Fruit fly (Drosophila melanogaster): Measurements from ENCODE around the gene CG1647.

CG1647 gene

dm6 chr3R:28856140-28856539 lies 36.1 kb downstream of the CG1647 start:
- TF ChIP-seq CG8301 (tag; optimal IDR thresholded peaks at IDR 0.05) (no peak), CG10348 (GFP tag; IDR thresholded peaks at IDR 0.05) (no peak), Pif1B (GFP tag; optimal IDR thresholded peaks at IDR 0.05) (no peak), CG32121 (GFP tag; IDR thresholded peaks at IDR 0.05) (no peak), CG4496 (GFP tag; IDR thresholded peaks at IDR 0.05) (no peak), CG34367 (tag; optimal IDR thresholded peaks at IDR 0.05) (no peak), CG9948 (tag; optimal IDR thresholded peaks at IDR 0.05) (no peak), CG15710 (tag; optimal IDR thresholded peaks at IDR 0.05) (no peak), Pif1A (GFP tag; optimal IDR thresholded peaks at IDR 0.05) (no peak)

DNA sequence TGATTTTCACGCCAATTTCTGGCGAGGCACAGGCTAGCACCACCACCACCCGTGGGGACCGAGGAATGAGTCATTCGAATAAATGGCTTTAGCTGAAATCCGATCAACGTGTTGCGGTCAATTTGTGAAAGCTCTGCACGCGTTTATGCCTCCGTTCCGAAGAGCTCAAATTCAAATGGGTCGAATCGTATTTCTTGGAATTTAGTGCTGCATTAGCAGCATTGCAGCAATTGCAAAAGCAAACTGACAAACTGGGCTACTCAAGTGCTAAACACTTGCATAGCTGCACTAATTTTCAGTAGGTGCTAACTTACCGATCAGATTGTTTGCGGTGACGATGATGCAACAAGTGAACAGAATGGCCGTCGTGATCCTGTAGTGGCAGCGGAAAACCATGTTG lies 36.8 kb downstream of the CG1647 start:
- no peak for TF ChIP-seq Snoo (tag; optimal IDR thresholded peaks at IDR 0.05)
- TF ChIP-seq CG4496 (GFP tag; IDR thresholded peaks at IDR 0.05), result 0 out of 3 replicates have a peak, but pooled peaks have one; percentile 8

DNA sequence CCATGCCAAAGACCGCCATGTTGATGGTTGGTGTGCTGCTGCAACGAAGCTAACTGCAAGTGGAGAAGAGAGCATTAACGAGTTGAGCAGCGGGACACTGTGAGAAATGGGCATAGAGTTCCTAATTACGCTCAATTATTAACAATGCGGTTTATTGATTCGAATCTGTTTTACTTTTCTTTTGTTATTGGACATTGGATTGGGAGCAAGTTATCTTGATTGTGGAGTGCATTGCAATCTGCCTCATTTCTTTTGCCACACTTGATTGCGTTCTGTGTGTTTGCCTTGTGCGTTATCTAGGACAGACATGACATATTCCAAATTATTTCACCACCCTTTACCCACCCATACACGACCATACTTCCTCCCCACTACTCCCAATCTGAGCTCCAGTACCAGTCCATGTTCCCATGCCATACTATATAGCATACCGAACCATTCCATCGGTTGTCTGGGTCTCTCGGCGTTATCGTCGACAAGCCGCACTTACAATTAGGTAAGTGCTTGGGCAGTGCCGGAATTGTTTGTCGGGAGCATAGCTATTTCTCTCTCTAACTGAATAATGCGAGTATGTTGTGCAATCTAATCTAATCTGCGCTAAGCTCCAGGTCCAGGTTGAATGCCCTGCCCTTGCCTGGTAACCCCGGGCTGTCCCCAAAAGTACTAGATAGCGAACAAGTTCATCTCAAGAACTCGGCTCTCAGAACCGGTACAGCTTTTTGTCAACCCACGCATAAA lies 37.4 kb downstream of the CG1647 start:
- peak; percentile 30; the same call in 1 of the 2 replicates for TF ChIP-seq CG32121 (GFP tag; IDR thresholded peaks at IDR 0.05)
- no peak for TF ChIP-seq CG13204 (GFP tag; optimal IDR thresholded peaks at IDR 0.05)
- no peak for TF ChIP-seq D1 (tag; optimal IDR thresholded peaks at IDR 0.05)
- TF ChIP-seq Ets98B (GFP tag; IDR thresholded peaks at IDR 0.05), result peak; percentile 70
- peak; percentile 48 for TF ChIP-seq CG34367 (tag; optimal IDR thresholded peaks at IDR 0.05)
- TF ChIP-seq Pif1A (GFP tag; optimal IDR thresholded peaks at IDR 0.05), result peak; percentile 38
- TF ChIP-seq EcR (GFP tag; optimal IDR thresholded peaks at IDR 0.05), result no peak
- TF ChIP-seq Snoo (tag; optimal IDR thresholded peaks at IDR 0.05), result no peak
- TF ChIP-seq fd96Ca (GFP tag; IDR thresholded peaks at IDR 0.05), result peak; percentile 86
- peak; percentile 68; the same call in 2 of the 3 replicates for TF ChIP-seq CG4496 (GFP tag; IDR thresholded peaks at IDR 0.05)
- peak; percentile 50 for TF ChIP-seq CG15710 (tag; optimal IDR thresholded peaks at IDR 0.05)
- no peak for TF ChIP-seq CG10348 (GFP tag; IDR thresholded peaks at IDR 0.05)
- peak; percentile 17 for TF ChIP-seq CG9948 (tag; optimal IDR thresholded peaks at IDR 0.05)
- TF ChIP-seq CG17806 (tag; optimal IDR thresholded peaks at IDR 0.05), result peak; percentile 37
- TF ChIP-seq gl (tag; optimal IDR thresholded peaks at IDR 0.05), result no peak
- TF ChIP-seq CG12605 (GFP tag; IDR thresholded peaks at IDR 0.05), result peak; percentile 16; the same call in 1 of the 2 replicates
- TF ChIP-seq rn (GFP tag; IDR thresholded peaks at IDR 0.05), result no peak
- TF ChIP-seq Pif1B (GFP tag; optimal IDR thresholded peaks at IDR 0.05), result peak; percentile 22
- peak; percentile 68 for TF ChIP-seq CG8301 (tag; optimal IDR thresholded peaks at IDR 0.05)
- TF ChIP-seq CG14655 (GFP tag; optimal IDR thresholded peaks at IDR 0.05), result peak; percentile 62
- peak; percentile 43 for TF ChIP-seq CG8159 (tag; optimal IDR thresholded peaks at IDR 0.05)

dm6 chr3R:28858241-28858647 lies 38.2 kb downstream of the CG1647 start:
- peak; percentile 54 for TF ChIP-seq CG32121 (GFP tag; IDR thresholded peaks at IDR 0.05)
- peak; percentile 87 for TF ChIP-seq CG15710 (tag; optimal IDR thresholded peaks at IDR 0.05)
- TF ChIP-seq CG8301 (tag; optimal IDR thresholded peaks at IDR 0.05), result peak; percentile 62
- TF ChIP-seq CG14655 (GFP tag; optimal IDR thresholded peaks at IDR 0.05), result peak; percentile 78
- peak; percentile 96 for TF ChIP-seq CG13204 (GFP tag; optimal IDR thresholded peaks at IDR 0.05)
- TF ChIP-seq Snoo (tag; optimal IDR thresholded peaks at IDR 0.05), result peak; percentile 70
- peak; percentile 90 for TF ChIP-seq Pif1A (GFP tag; optimal IDR thresholded peaks at IDR 0.05)
- TF ChIP-seq CG8159 (tag; optimal IDR thresholded peaks at IDR 0.05), result peak; percentile 88
- peak; percentile 53 for TF ChIP-seq EcR (GFP tag; optimal IDR thresholded peaks at IDR 0.05)
- TF ChIP-seq CG9948 (tag; optimal IDR thresholded peaks at IDR 0.05), result peak; percentile 78
- TF ChIP-seq Ets98B (GFP tag; IDR thresholded peaks at IDR 0.05), result peak; percentile 53; the same call in 1 of the 2 replicates
- peak; percentile 90 for TF ChIP-seq CG4496 (GFP tag; IDR thresholded peaks at IDR 0.05)
- TF ChIP-seq gl (tag; optimal IDR thresholded peaks at IDR 0.05), result peak; percentile 97
- TF ChIP-seq fd96Ca (GFP tag; IDR thresholded peaks at IDR 0.05), result peak; percentile 53
- peak; percentile 74 for TF ChIP-seq Pif1B (GFP tag; optimal IDR thresholded peaks at IDR 0.05)
- peak; percentile 85 for TF ChIP-seq CG12605 (GFP tag; IDR thresholded peaks at IDR 0.05)
- TF ChIP-seq CG17806 (tag; optimal IDR thresholded peaks at IDR 0.05), result peak; percentile 78
- no peak for TF ChIP-seq rn (GFP tag; IDR thresholded peaks at IDR 0.05)
- peak; percentile 67 for TF ChIP-seq D1 (tag; optimal IDR thresholded peaks at IDR 0.05)
- no peak for TF ChIP-seq CG10348 (GFP tag; IDR thresholded peaks at IDR 0.05)
- TF ChIP-seq CG34367 (tag; optimal IDR thresholded peaks at IDR 0.05), result peak; percentile 78

- TF ChIP-seq CG13204 (GFP tag; optimal IDR thresholded peaks at IDR 0.05) (peak; percentile 50), EcR (GFP tag; optimal IDR thresholded peaks at IDR 0.05) (peak; percentile 50), Pif1A (GFP tag; optimal IDR thresholded peaks at IDR 0.05) (no peak), rn (GFP tag; IDR thresholded peaks at IDR 0.05) (no peak), CG10348 (GFP tag; IDR thresholded peaks at IDR 0.05) (no peak), CG15710 (tag; optimal IDR thresholded peaks at IDR 0.05) (no peak), gl (tag; optimal IDR thresholded peaks at IDR 0.05) (peak; percentile 28), CG14655 (GFP tag; optimal IDR thresholded peaks at IDR 0.05) (no peak), CG12605 (GFP tag; IDR thresholded peaks at IDR 0.05) (0 out of 2 replicates have a peak, but pooled peaks have one; percentile 26), CG32121 (GFP tag; IDR thresholded peaks at IDR 0.05) (peak; percentile 44; the same call in 1 of the 2 replicates), D1 (tag; optimal IDR thresholded peaks at IDR 0.05) (no peak), CG17806 (tag; optimal IDR thresholded peaks at IDR 0.05) (no peak), CG34367 (tag; optimal IDR thresholded peaks at IDR 0.05) (no peak), CG4496 (GFP tag; IDR thresholded peaks at IDR 0.05) (peak; percentile 61; the same call in 2 of the 3 replicates), Snoo (tag; optimal IDR thresholded peaks at IDR 0.05) (peak; percentile 48), CG8301 (tag; optimal IDR thresholded peaks at IDR 0.05) (no peak), CG8159 (tag; optimal IDR thresholded peaks at IDR 0.05) (no peak), Ets98B (GFP tag; IDR thresholded peaks at IDR 0.05) (peak; percentile 73; the same call in 1 of the 2 replicates), Pif1B (GFP tag; optimal IDR thresholded peaks at IDR 0.05) (peak; percentile 61), CG9948 (tag; optimal IDR thresholded peaks at IDR 0.05) (no peak), fd96Ca (GFP tag; IDR thresholded peaks at IDR 0.05) (peak; percentile 45; the same call in 1 of the 3 replicates)
Measured at dm6 chr3R:28859058-28859526, 39.1 kb downstream of the CG1647 start, which contains the start of gene Inx3. Gene Inx3, minus strand, starts transcription at chr3R:28859497.

Measured in whole organism, pupa.